Fruit fly (Drosophila melanogaster) whole organism, adult: ENCODE results near the gene CG14787.

Source experiments
- CG11617 ChIP-seq: fragments of 200-800 bp; sonication (Bioruptor generic); optimal IDR thresholded peaks from 2 replicates; lab custom pipeline; 2017; ENCODE audit warnings: mild to moderate bottlenecking, missing biosample characterization, missing genetic modification reagents, missing genetic modification characterization
- CG14711 ChIP-seq: fragments of 200-800 bp; sonication (Bioruptor generic); optimal IDR thresholded peaks from 2 replicates; lab custom pipeline; 2018; ENCODE audit warnings: missing biosample characterization, mild to moderate bottlenecking, missing genetic modification characterization, moderate library complexity
- CG1620 ChIP-seq: fragments of 200-800 bp; sonication (Bioruptor generic); optimal IDR thresholded peaks from 2 replicates; lab custom pipeline; 2016; ENCODE audit warnings: missing biosample characterization, missing genetic modification characterization
- CG5204 ChIP-seq: fragments of 200-800 bp; sonication (Bioruptor generic); optimal IDR thresholded peaks from 2 replicates; lab custom pipeline; 2016; ENCODE audit warnings: missing biosample characterization, missing genetic modification characterization
- Mnt ChIP-seq: fragments of 200-800 bp; sonication (Bioruptor generic); optimal IDR thresholded peaks from 2 replicates; lab custom pipeline; 2016; ENCODE audit warnings: missing biosample characterization, mild to moderate bottlenecking, missing genetic modification characterization
- cnc ChIP-seq, 2 experiments: fragments of >200 bp; optimal IDR thresholded peaks; 2 replicates each; lab custom pipeline; 2017
- kay ChIP-seq: fragments of 200-800 bp; sonication (Bioruptor generic); peaks from one replicate; lab custom pipeline; 2016; ENCODE audit warnings: missing biosample characterization, missing genetic modification characterization, borderline replicate concordance

- TF ChIP-seq kay (GFP tag; lab: Kevin White, UChicago): no peak
- TF ChIP-seq Mnt (GFP tag; lab: Kevin White, UChicago): no peak
- TF ChIP-seq CG1620 (GFP tag; lab: Kevin White, UChicago): no peak
- no peak for TF ChIP-seq CG5204 (GFP tag; lab: Kevin White, UChicago)
- TF ChIP-seq CG14711 (tag; lab: Kevin White, UChicago): no peak
- no peak for TF ChIP-seq CG11617
- no peak for TF ChIP-seq cnc (optimal IDR thresholded peaks at IDR 0.05; lab: Kevin White, UChicago)
Measured at dm6 chrX:1461544-1461943, at the start of gene CG14787.
